Fruit fly (Drosophila melanogaster) whole organism, wandering third instar larva: ENCODE data around the gene CG4660.

ENCODE experiments used
- Hr78 ChIP-seq: fragments of >200 bp; optimal IDR thresholded peaks from 2 replicates; lab custom pipeline; 2017; ENCODE audit warnings: missing biosample characterization, missing genetic modification characterization
- Hr83 ChIP-seq: fragments of 200-300 bp; sonication (Bioruptor generic); optimal IDR thresholded peaks from 2 replicates; lab custom pipeline; 2016; ENCODE audit warnings: missing biosample characterization, mild to moderate bottlenecking, missing genetic modification characterization, moderate library complexity; ENCODE audit not compliant: poor library complexity, severe bottlenecking
- h ChIP-seq: fragments of 200-800 bp; sonication (Bioruptor generic); optimal IDR thresholded peaks from 3 replicates; lab custom pipeline; 2016; ENCODE audit warnings: missing biosample characterization, mild to moderate bottlenecking, missing genetic modification characterization
- lola ChIP-seq: fragments of >200 bp; optimal IDR thresholded peaks from 2 replicates; lab custom pipeline; 2017; ENCODE audit warnings: missing biosample characterization, missing genetic modification characterization

DNA sequence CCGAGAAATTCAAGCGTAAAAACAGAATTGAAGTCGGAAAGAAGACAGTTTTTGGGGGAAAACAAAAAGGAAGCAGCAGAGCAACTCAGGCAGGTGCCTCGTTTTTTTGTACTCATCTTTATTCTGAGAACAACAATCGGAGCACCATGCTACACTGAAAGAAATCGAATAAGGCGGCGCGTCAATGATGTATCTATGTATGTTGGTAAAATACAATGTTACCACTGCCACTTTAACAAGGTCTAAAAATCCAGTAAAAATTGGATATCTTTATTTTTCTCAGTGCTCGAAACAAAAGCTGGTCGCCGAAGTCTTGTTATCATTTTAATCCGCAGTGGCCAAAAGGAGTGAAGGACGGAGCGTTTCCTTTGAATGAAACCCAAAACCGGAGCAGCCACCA lies 51.2 kb downstream of the CG4660 start:
- TF ChIP-seq lola (no peak), Hr78 (GFP tag; lab: Kevin White, UChicago) (no peak), Hr83 (GFP tag; lab: Kevin White, UChicago) (no peak), h (GFP tag; lab: Kevin White, UChicago) (peak; percentile 68)
